Worm (Caenorhabditis elegans) whole organism, L1 larva: ENCODE measurements around the gene C45G9.10.

Experiments used
- Y116A8C.19 ChIP-seq: sonication (generic microtip); optimal IDR thresholded peaks from 2 replicates; lab custom pipeline; 2016; ENCODE audit warnings: missing compliant biosample characterization, missing genetic modification characterization, borderline replicate concordance
- dpl-1 ChIP-seq, 3 experiments: fragments of 150-350 bp in 2 of 3; sonication (generic microtip) in 1 of 3; optimal IDR thresholded peaks; 2 replicates each; lab custom pipeline; 2014 to 2017; ENCODE audit warnings: missing biosample characterization in 3 of 3, missing genetic modification characterization in 3 of 3, missing genetic modification reagents in 3 of 3
- elt-3 ChIP-seq, 6 experiments: fragments of 150-350 bp in 1 of 6; sonication (generic microtip); optimal IDR thresholded peaks; 2 replicates each; lab custom pipeline; 2017 to 2018; ENCODE audit warnings: missing biosample characterization in 6 of 6, missing genetic modification characterization in 6 of 6, inconsistent platforms in 1 of 6
- fkh-4 ChIP-seq: sonication (generic microtip); optimal IDR thresholded peaks from 2 replicates; lab custom pipeline; 2016; ENCODE audit warnings: missing compliant biosample characterization, missing genetic modification characterization, borderline replicate concordance
- pag-3 ChIP-seq: sonication (generic microtip); optimal IDR thresholded peaks from 2 replicates; lab custom pipeline; 2017; ENCODE audit warnings: missing genetic modification characterization, mild to moderate bottlenecking, missing compliant biosample characterization, antibody characterized with exemption, borderline replicate concordance; ENCODE audit not compliant: insufficient read depth
- sox-4 ChIP-seq: sonication (generic microtip); optimal IDR thresholded peaks from 2 replicates; lab custom pipeline; 2016; ENCODE audit warnings: missing genetic modification characterization, missing compliant biosample characterization
- unc-30 ChIP-seq: sonication (generic microtip); optimal IDR thresholded peaks from 2 replicates; lab custom pipeline; 2017; ENCODE audit warnings: missing biosample characterization, missing genetic modification characterization
- unc-62 ChIP-seq: fragments of 150-350 bp; optimal IDR thresholded peaks from 2 replicates; lab custom pipeline; 2014; ENCODE audit warnings: missing biosample characterization, missing genetic modification reagents, missing genetic modification characterization

DNA sequence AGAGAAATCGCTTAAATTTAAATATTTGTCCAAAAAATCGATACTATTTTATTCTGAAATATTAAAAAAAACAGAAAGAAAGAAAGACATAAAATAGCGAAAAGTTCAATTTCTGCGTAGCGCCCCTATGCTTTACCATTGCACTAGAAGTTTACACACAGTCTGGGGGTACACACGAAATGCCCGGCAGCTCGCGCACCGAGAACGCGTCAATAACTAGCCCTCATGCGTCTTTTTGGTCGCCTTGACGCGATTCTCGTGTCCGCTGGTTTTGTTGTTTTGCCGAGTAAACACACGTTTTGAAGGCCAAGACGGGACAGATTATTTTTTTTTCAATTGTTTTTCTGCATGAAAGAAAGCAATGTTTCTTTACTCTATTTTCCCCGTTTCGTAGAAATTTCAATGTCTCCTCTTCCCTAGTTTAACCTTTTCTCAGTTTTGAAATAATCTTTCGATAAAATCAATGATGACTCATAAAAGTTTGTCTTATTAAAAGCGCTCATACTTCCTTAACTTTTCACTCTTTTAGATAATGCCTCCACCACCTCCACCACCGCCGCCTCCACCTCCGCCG is 43.5 kb downstream of the C45G9.10 start, which contains the start of gene wip-1:
- TF ChIP-seq dpl-1 (GFP tag; optimal IDR thresholded peaks at IDR 0.05; lab: Kevin White, UChicago) (peak; percentile 91 to 94 (median 92)), unc-30 (tag; lab: Kevin White, UChicago) (no peak), Y116A8C.19 (tag; lab: Kevin White, UChicago) (no peak), elt-3 (tag; optimal IDR thresholded peaks at IDR 0.05; lab: Kevin White, UChicago) (peak in 5 of 6 experiments; percentile 48 to 96 (median 90)), pag-3 (tag; lab: Kevin White, UChicago) (peak; percentile 44), unc-62 (GFP tag; lab: Kevin White, UChicago) (peak; percentile 23), fkh-4 (tag; lab: Kevin White, UChicago) (peak; percentile 62), sox-4 (tag; lab: Kevin White, UChicago) (peak; percentile 93)
